Fruit fly (Drosophila melanogaster) whole organism, embryonic: ENCODE results near the gene rhea.

Source experiments
- CG11247 ChIP-seq: fragments of 200-800 bp; sonication (Bioruptor generic); IDR thresholded peaks from 2 replicates; pipeline ENCODE4 v1.3.6; 2022; ENCODE audit warnings: missing biosample characterization, missing genetic modification characterization
- CG12155 ChIP-seq: fragments of 200-800 bp; sonication (Bioruptor generic); optimal IDR thresholded peaks from 3 replicates; lab custom pipeline; 2016; ENCODE audit warnings: missing biosample characterization, missing genetic modification characterization
- CG13123 ChIP-seq: fragments of 200-800 bp; sonication (Bioruptor generic); optimal IDR thresholded peaks from 2 replicates; lab custom pipeline; 2016; ENCODE audit warnings: missing biosample characterization, missing genetic modification characterization
- CG13424 ChIP-seq: fragments of 200-800 bp; sonication (Bioruptor generic); optimal IDR thresholded peaks from 2 replicates; lab custom pipeline; 2019; ENCODE audit warnings: missing biosample characterization, mild to moderate bottlenecking, missing genetic modification characterization, moderate library complexity
- CG15479 ChIP-seq: fragments of 200-800 bp; sonication (Bioruptor generic); optimal IDR thresholded peaks from 3 replicates; lab custom pipeline; 2019; ENCODE audit warnings: missing biosample characterization, mild to moderate bottlenecking, missing genetic modification characterization, moderate library complexity
- CG17359 ChIP-seq: fragments of 200-800 bp; sonication (Bioruptor generic); optimal IDR thresholded peaks from 3 replicates; lab custom pipeline; 2018; ENCODE audit warnings: missing biosample characterization, mild to moderate bottlenecking, missing genetic modification characterization, moderate library complexity
- CG18011 ChIP-seq: fragments of 200-800 bp; sonication (Bioruptor generic); optimal IDR thresholded peaks from 2 replicates; lab custom pipeline; 2017; ENCODE audit warnings: missing biosample characterization, missing genetic modification characterization, mild to moderate bottlenecking, moderate library complexity, missing genotype
- CG3065 ChIP-seq: fragments of 200-800 bp; sonication (Bioruptor generic); optimal IDR thresholded peaks from 2 replicates; lab custom pipeline; 2016; ENCODE audit warnings: missing biosample characterization, missing genetic modification characterization
- CG31388 ChIP-seq: fragments of 200-800 bp; sonication (Bioruptor generic); optimal IDR thresholded peaks from 2 replicates; lab custom pipeline; 2016; ENCODE audit warnings: missing biosample characterization, missing genetic modification characterization
- CG32767 ChIP-seq: fragments of 200-800 bp; sonication (Bioruptor generic); IDR thresholded peaks from 2 replicates; pipeline ENCODE4 v1.3.6; 2022; ENCODE audit warnings: missing biosample characterization, missing genetic modification characterization
- CG4820 ChIP-seq: fragments of 200-800 bp; sonication (Bioruptor generic); optimal IDR thresholded peaks from 3 replicates; lab custom pipeline; 2016; ENCODE audit warnings: missing biosample characterization, missing genetic modification characterization
- CG4854 ChIP-seq: fragments of 200-800 bp; sonication (Bioruptor generic); optimal IDR thresholded peaks from 2 replicates; lab custom pipeline; 2016; ENCODE audit warnings: missing biosample characterization, missing genetic modification characterization, inconsistent platforms
- CG7556 ChIP-seq: fragments of 200-800 bp; sonication (Bioruptor generic); optimal IDR thresholded peaks from 2 replicates; lab custom pipeline; 2017; ENCODE audit warnings: missing biosample characterization, mild to moderate bottlenecking, missing genetic modification characterization
- CG7987 ChIP-seq: fragments of 200-800 bp; sonication (Bioruptor generic); optimal IDR thresholded peaks from 2 replicates; lab custom pipeline; 2018; ENCODE audit warnings: missing biosample characterization, mild to moderate bottlenecking, missing genetic modification characterization, moderate library complexity
- CG9609 ChIP-seq: fragments of 200-800 bp; sonication (Bioruptor generic); optimal IDR thresholded peaks from 3 replicates; lab custom pipeline; 2016; ENCODE audit warnings: missing biosample characterization, missing genetic modification characterization
- Dad ChIP-seq: fragments of 200-800 bp; sonication (Bioruptor generic); optimal IDR thresholded peaks from 3 replicates; lab custom pipeline; 2016; ENCODE audit warnings: missing biosample characterization, missing genetic modification characterization
- Dref ChIP-seq: fragments of 200-800 bp; sonication (Bioruptor generic); IDR thresholded peaks from 2 replicates; pipeline ENCODE4 v1.3.6; 2022; ENCODE audit warnings: missing biosample characterization, missing genetic modification characterization
- Gsc ChIP-seq: fragments of 200-800 bp; sonication (Bioruptor generic); IDR thresholded peaks from 2 replicates; pipeline ENCODE4 v1.3.6; 2022; ENCODE audit warnings: missing biosample characterization, missing genetic modification characterization
- Hand ChIP-seq: fragments of 200-800 bp; sonication (Bioruptor generic); optimal IDR thresholded peaks from 2 replicates; lab custom pipeline; 2017; ENCODE audit warnings: mild to moderate bottlenecking, missing biosample characterization, missing genetic modification reagents, missing genetic modification characterization
- HmgZ ChIP-seq: fragments of 200-800 bp; sonication (Bioruptor generic); optimal IDR thresholded peaks from 2 replicates; lab custom pipeline; 2018; ENCODE audit warnings: missing biosample characterization, mild to moderate bottlenecking, missing genetic modification characterization
- Hsf ChIP-seq: fragments of 200-800 bp; sonication (Bioruptor generic); optimal IDR thresholded peaks from 3 replicates; lab custom pipeline; 2016; ENCODE audit warnings: missing biosample characterization, missing genetic modification characterization
- Lim3 ChIP-seq: fragments of 200-800 bp; sonication (Bioruptor generic); IDR thresholded peaks from 2 replicates; pipeline ENCODE4 v1.3.6; 2022; ENCODE audit warnings: missing biosample characterization, missing genetic modification characterization
- Max ChIP-seq: fragments of 200-800 bp; sonication (Bioruptor generic); optimal IDR thresholded peaks from 2 replicates; lab custom pipeline; 2016; ENCODE audit warnings: missing biosample characterization, mild to moderate bottlenecking, missing genetic modification characterization
- Med ChIP-seq: fragments of 200-800 bp; sonication (Bioruptor generic); peaks from one replicate; lab custom pipeline; 2016; ENCODE audit warnings: missing biosample characterization, missing genetic modification characterization, mild to moderate bottlenecking, inconsistent platforms, moderate library complexity
- NC2β ChIP-seq: fragments of 200-800 bp; sonication (Bioruptor generic); optimal IDR thresholded peaks from 2 replicates; lab custom pipeline; 2016; ENCODE audit warnings: missing biosample characterization, missing genetic modification characterization
- Pdp1 ChIP-seq, 2 experiments: fragments of 200-800 bp; sonication (Bioruptor generic); optimal IDR thresholded peaks; 3 replicates each; lab custom pipeline; 2016; ENCODE audit warnings: missing biosample characterization in 2 of 2, missing genetic modification characterization in 2 of 2, mild to moderate bottlenecking in 1 of 2, moderate library complexity in 1 of 2
- Six4 ChIP-seq: fragments of 200-800 bp; sonication (Bioruptor generic); optimal IDR thresholded peaks from 2 replicates; lab custom pipeline; 2016; ENCODE audit warnings: missing biosample characterization, missing genetic modification characterization
- Sry-δ ChIP-seq: fragments of 200-800 bp; sonication (Bioruptor generic); optimal IDR thresholded peaks from 2 replicates; lab custom pipeline; 2016; ENCODE audit warnings: missing biosample characterization, missing genetic modification characterization
- al ChIP-seq: fragments of 200-800 bp; sonication (Bioruptor generic); IDR thresholded peaks from 2 replicates; pipeline ENCODE4 v1.3.6; 2022; ENCODE audit warnings: missing biosample characterization, missing genetic modification characterization
- bbx ChIP-seq: fragments of 200-800 bp; sonication (Bioruptor generic); IDR thresholded peaks from 2 replicates; pipeline ENCODE4 v1.3.6; 2022; ENCODE audit warnings: missing biosample characterization, missing genetic modification characterization; ENCODE audit not compliant: partially characterized antibody
- bowl ChIP-seq: fragments of 200-800 bp; sonication (Bioruptor generic); IDR thresholded peaks from 2 replicates; pipeline ENCODE4 v1.3.6; 2022; ENCODE audit warnings: missing biosample characterization, missing genetic modification characterization
- cad ChIP-seq: fragments of >200 bp; optimal IDR thresholded peaks from 2 replicates; lab custom pipeline; 2017; ENCODE audit warnings: missing biosample characterization, missing genetic modification characterization
- caup ChIP-seq: fragments of 200-800 bp; sonication (Bioruptor generic); optimal IDR thresholded peaks from 3 replicates; lab custom pipeline; 2017; ENCODE audit warnings: missing biosample characterization, mild to moderate bottlenecking, missing genetic modification characterization, moderate library complexity; ENCODE audit not compliant: severe bottlenecking
- chn ChIP-seq: fragments of 200-800 bp; sonication (Bioruptor generic); optimal IDR thresholded peaks from 2 replicates; lab custom pipeline; 2016; ENCODE audit warnings: missing biosample characterization, missing genetic modification characterization
- crp ChIP-seq, 2 experiments: fragments of 200-800 bp; sonication (Bioruptor generic); optimal IDR thresholded peaks; 2 replicates in 1 of 2; 3 replicates in 1 of 2; lab custom pipeline; 2017; ENCODE audit warnings: missing biosample characterization in 2 of 2, missing genetic modification characterization in 2 of 2, mild to moderate bottlenecking in 1 of 2, moderate library complexity in 1 of 2
- dmrt11E ChIP-seq: fragments of 200-800 bp; sonication (Bioruptor generic); optimal IDR thresholded peaks from 3 replicates; lab custom pipeline; 2018; ENCODE audit warnings: missing biosample characterization, mild to moderate bottlenecking, missing genetic modification characterization, moderate library complexity
- gsb ChIP-seq: fragments of 200-800 bp; sonication (Bioruptor generic); IDR thresholded peaks from 2 replicates; pipeline ENCODE4 v1.3.6; 2022; ENCODE audit warnings: missing biosample characterization, missing genetic modification characterization
- hth ChIP-seq: fragments of >200 bp; optimal IDR thresholded peaks from 2 replicates; lab custom pipeline; 2017; ENCODE audit warnings: inconsistent platforms
- kni ChIP-seq: fragments of 200-800 bp; sonication (Bioruptor generic); optimal IDR thresholded peaks from 3 replicates; lab custom pipeline; 2017; ENCODE audit warnings: mild to moderate bottlenecking, missing biosample characterization, missing genetic modification reagents, missing genetic modification characterization
- nerfin-1 ChIP-seq: fragments of 200-800 bp; sonication (Bioruptor generic); optimal IDR thresholded peaks from 3 replicates; lab custom pipeline; 2019; ENCODE audit warnings: missing biosample characterization, mild to moderate bottlenecking, missing genetic modification characterization, moderate library complexity
- nmo ChIP-seq: fragments of 200-800 bp; sonication (Bioruptor generic); optimal IDR thresholded peaks from 2 replicates; lab custom pipeline; 2018; ENCODE audit warnings: missing biosample characterization, mild to moderate bottlenecking, missing genetic modification characterization, moderate library complexity
- onecut ChIP-seq: fragments of 200-800 bp; sonication (Bioruptor generic); IDR thresholded peaks from 2 replicates; pipeline ENCODE4 v1.3.6; 2022; ENCODE audit warnings: missing biosample characterization, missing genetic modification characterization
- sc ChIP-seq, 3 experiments: fragments of >200 bp in 2 of 3; fragments of 200-800 bp in 1 of 3; sonication (Bioruptor generic) in 1 of 3; optimal IDR thresholded peaks; 2 replicates in 2 of 3; 3 replicates in 1 of 3; lab custom pipeline; 2017; ENCODE audit warnings: mild to moderate bottlenecking in 1 of 3, missing biosample characterization in 1 of 3, missing genetic modification characterization in 1 of 3, missing genetic modification reagents in 1 of 3
- stc ChIP-seq: fragments of 200-800 bp; sonication (Bioruptor generic); IDR thresholded peaks from 2 replicates; pipeline ENCODE4 v1.3.6; 2022; ENCODE audit warnings: missing biosample characterization, missing genetic modification characterization
- trem ChIP-seq: fragments of 200-800 bp; optimal IDR thresholded peaks from 3 replicates; lab custom pipeline; 2019; ENCODE audit warnings: missing biosample characterization, mild to moderate bottlenecking, missing genetic modification characterization, moderate library complexity
- unc-4 ChIP-seq: fragments of 200-800 bp; sonication (Bioruptor generic); IDR thresholded peaks from 2 replicates; pipeline ENCODE4 v1.3.6; 2022; ENCODE audit warnings: missing biosample characterization, missing genetic modification characterization; ENCODE audit not compliant: partially characterized antibody
- vvl ChIP-seq: fragments of 200-800 bp; sonication (Bioruptor generic); IDR thresholded peaks from 2 replicates; pipeline ENCODE4 v1.3.6; 2022; ENCODE audit warnings: missing biosample characterization, missing genetic modification characterization
- zen ChIP-seq: fragments of 200-800 bp; sonication (Bioruptor generic); optimal IDR thresholded peaks from 3 replicates; lab custom pipeline; 2018; ENCODE audit warnings: missing biosample characterization, mild to moderate bottlenecking, missing genetic modification characterization, moderate library complexity
- zf30C ChIP-seq: fragments of 200-800 bp; sonication (Bioruptor generic); optimal IDR thresholded peaks from 3 replicates; lab custom pipeline; 2018; ENCODE audit warnings: missing biosample characterization, mild to moderate bottlenecking, missing genetic modification characterization
- zfh2 ChIP-seq: fragments of 200-800 bp; sonication (Bioruptor generic); optimal IDR thresholded peaks from 2 replicates; lab custom pipeline; 2016; ENCODE audit warnings: missing biosample characterization, missing genetic modification characterization

The rhea gene

DNA sequence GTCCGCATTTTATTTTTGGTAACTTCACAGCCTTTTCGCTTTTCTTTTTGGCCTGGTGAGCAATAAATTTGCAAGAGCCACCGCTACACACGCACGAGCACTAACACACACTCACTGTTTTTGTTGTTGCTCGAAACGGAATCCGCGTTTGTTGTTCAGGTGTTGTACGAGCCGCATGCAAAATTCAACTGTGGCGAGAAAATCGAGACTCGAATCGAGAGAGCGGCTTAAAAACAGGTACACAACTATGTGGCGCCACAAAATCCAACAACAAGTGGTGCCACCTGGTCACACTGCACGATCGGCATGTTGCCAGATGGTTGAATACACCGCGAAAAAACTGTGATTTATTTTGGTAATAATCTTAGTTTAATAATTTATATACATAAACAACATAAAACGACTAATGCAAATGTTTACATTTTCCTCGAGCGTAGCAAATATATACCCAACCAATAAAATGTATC, 37.8 kb upstream of the rhea start, which contains the start of gene CG43163 (continued):
- TF ChIP-seq onecut (GFP tag; lab: Robert Waterston, UW) (peak; percentile 44; the same call in 1 of the 2 replicates), gsb (GFP tag; lab: Robert Waterston, UW) (0 out of 2 replicates have a peak, but pooled peaks have one; percentile 32), cad (GFP tag; lab: Kevin White, UChicago) (no peak), crp (GFP tag; optimal IDR thresholded peaks at IDR 0.05; lab: Kevin White, UChicago) (peak in 1 of 2 experiments; percentile 32), NC2β (GFP tag; lab: Kevin White, UChicago) (peak; percentile 61), CG12155 (GFP tag; lab: Kevin White, UChicago) (peak; percentile 64), Med (peak; percentile 93), CG17359 (peak; percentile 62), nmo (GFP tag; lab: Kevin White, UChicago) (peak; percentile 68), bbx (GFP tag; lab: Robert Waterston, UW) (no peak), CG32767 (GFP tag; lab: Robert Waterston, UW) (peak; percentile 89), unc-4 (GFP tag; lab: Robert Waterston, UW) (no peak), hth (lab: Kevin White, UChicago) (no peak), CG4854 (GFP tag; lab: Kevin White, UChicago) (no peak), bowl (GFP tag; lab: Robert Waterston, UW) (no peak), CG7987 (GFP tag; lab: Kevin White, UChicago) (peak; percentile 65), nerfin-1 (tag; lab: Kevin White, UChicago) (peak; percentile 48), zf30C (peak; percentile 99), chn (peak; percentile 61), CG15479 (peak; percentile 99), stc (GFP tag; lab: Robert Waterston, UW) (peak; percentile 70), al (GFP tag; lab: Robert Waterston, UW) (peak; percentile 51; the same call in 1 of the 2 replicates), HmgZ (tag; lab: Kevin White, UChicago) (peak; percentile 67), kni (GFP tag; lab: Kevin White, UChicago) (no peak), zfh2 (peak; percentile 17), Max (peak; percentile 56), CG11247 (GFP tag; lab: Robert Waterston, UW) (peak; percentile 42; the same call in 1 of the 2 replicates), Hsf (peak; percentile 63), Sry-δ (peak; percentile 17), vvl (GFP tag; lab: Robert Waterston, UW) (peak; percentile 88), dmrt11E (tag; lab: Kevin White, UChicago) (peak; percentile 61), zen (tag; lab: Kevin White, UChicago) (peak; percentile 60), Six4 (GFP tag; lab: Kevin White, UChicago) (peak; percentile 8), Dref (0 out of 2 replicates have a peak, but pooled peaks have one; percentile 15), CG7556 (GFP tag; lab: Kevin White, UChicago) (peak; percentile 56), CG31388 (no peak), CG9609 (GFP tag; lab: Kevin White, UChicago) (peak; percentile 6), Pdp1 (GFP tag; optimal IDR thresholded peaks at IDR 0.05; lab: Kevin White, UChicago) (peak; percentile 23 to 66), caup (GFP tag; lab: Kevin White, UChicago) (peak; percentile 69), Gsc (GFP tag; lab: Robert Waterston, UW) (no peak), CG13123 (peak; percentile 34), Dad (GFP tag; lab: Kevin White, UChicago) (no peak), trem (peak; percentile 79), sc (optimal IDR thresholded peaks at IDR 0.05; lab: Kevin White, UChicago) (no peak), sc (GFP tag; optimal IDR thresholded peaks at IDR 0.05; lab: Kevin White, UChicago) (peak; percentile 20), CG18011 (GFP tag; lab: Kevin White, UChicago) (peak; percentile 56), CG13424 (tag; lab: Kevin White, UChicago) (peak; percentile 68), Hand (GFP tag; lab: Kevin White, UChicago) (no peak), CG3065 (GFP tag; lab: Kevin White, UChicago) (peak; percentile 7), Lim3 (GFP tag; lab: Robert Waterston, UW) (no peak), CG4820 (GFP tag; lab: Kevin White, UChicago) (peak; percentile 53)
